Fruit fly (Drosophila melanogaster) whole organism, prepupa: Measurements from ENCODE around the gene CG43391.

Source experiments
- CG8319 ChIP-seq: fragments of 200-800 bp; sonication (Bioruptor generic); optimal IDR thresholded peaks from 3 replicates; lab custom pipeline; 2016; ENCODE audit warnings: missing biosample characterization, missing genetic modification characterization
- CG9139 ChIP-seq: fragments of 200-800 bp; sonication (Bioruptor generic); optimal IDR thresholded peaks from 3 replicates; lab custom pipeline; 2017; ENCODE audit warnings: missing biosample characterization, mild to moderate bottlenecking, missing genetic modification characterization
- Eip78C ChIP-seq: fragments of 200-800 bp; sonication (Bioruptor generic); peaks from one replicate; lab custom pipeline; 2016; ENCODE audit warnings: missing biosample characterization, missing genetic modification characterization
- Ets96B ChIP-seq: fragments of 200-800 bp; optimal IDR thresholded peaks from 2 replicates; lab custom pipeline; 2019; ENCODE audit warnings: missing biosample characterization, mild to moderate bottlenecking, missing genetic modification characterization, moderate library complexity
- Sox102F ChIP-seq: fragments of 200-800 bp; sonication (Bioruptor generic); optimal IDR thresholded peaks from 2 replicates; lab custom pipeline; 2016; ENCODE audit warnings: missing biosample characterization, mild to moderate bottlenecking, missing genetic modification characterization
- acj6 ChIP-seq: fragments of 200-800 bp; sonication (Bioruptor generic); optimal IDR thresholded peaks from 3 replicates; lab custom pipeline; 2016; ENCODE audit warnings: missing biosample characterization, missing genetic modification characterization
- dac ChIP-seq: fragments of 200-800 bp; sonication (Bioruptor generic); optimal IDR thresholded peaks from 2 replicates; lab custom pipeline; 2017; ENCODE audit warnings: missing biosample characterization, mild to moderate bottlenecking, missing genetic modification characterization
- spab ChIP-seq: fragments of 200-800 bp; sonication (Bioruptor generic); optimal IDR thresholded peaks from 2 replicates; lab custom pipeline; 2017; ENCODE audit warnings: missing biosample characterization, mild to moderate bottlenecking, missing genetic modification characterization, missing genetic modification reagents

- TF ChIP-seq spab, result no peak
- TF ChIP-seq Sox102F (GFP tag; lab: Kevin White, UChicago), result no peak
- TF ChIP-seq Ets96B (tag; lab: Kevin White, UChicago), result peak; percentile 60
- TF ChIP-seq CG9139 (GFP tag; lab: Kevin White, UChicago), result no peak
- TF ChIP-seq CG8319 (GFP tag; lab: Kevin White, UChicago), result no peak
- peak; percentile 21 for TF ChIP-seq acj6
- TF ChIP-seq dac (GFP tag; lab: Kevin White, UChicago), result no peak
- TF ChIP-seq Eip78C, result peak; percentile 62
These were observed 13.0 kb upstream of the CG43391 start for dm6 chr3L:11593778-11594177.
